Worm (Caenorhabditis elegans) whole organism, L1 larva: ENCODE measurements around the gene C49A9.2.
"Not testable (repeated sequence)": the region's sequence is repeated elsewhere in the genome, so short reads cannot be mapped to it uniquely, and the experiment has no call there.

ENCODE experiments used
- C04F5.9 ChIP-seq: sonication (generic microtip); optimal IDR thresholded peaks from 2 replicates; lab custom pipeline; 2016; ENCODE audit warnings: missing genetic modification characterization, missing compliant biosample characterization
- C34B4.2 ChIP-seq: sonication (generic microtip); optimal IDR thresholded peaks from 2 replicates; lab custom pipeline; 2017; ENCODE audit warnings: mild to moderate bottlenecking, missing genetic modification characterization, missing compliant biosample characterization
- aha-1 ChIP-seq: fragments of 150-350 bp; optimal IDR thresholded peaks from 2 replicates; lab custom pipeline; 2014; ENCODE audit warnings: missing biosample characterization, missing genetic modification characterization
- ama-1 ChIP-seq: fragments of 150-350 bp; optimal IDR thresholded peaks from 2 replicates; lab custom pipeline; 2014
- ceh-63 ChIP-seq: fragments of 200-800 bp; sonication (Bioruptor generic); optimal IDR thresholded peaks from 2 replicates; lab custom pipeline; 2018; ENCODE audit warnings: mild to moderate bottlenecking, missing genetic modification characterization, missing compliant biosample characterization
- ceh-82 ChIP-seq, 3 experiments: fragments of 150-350 bp in 1 of 3; sonication (generic microtip) in 2 of 3; optimal IDR thresholded peaks; 2 replicates each; lab custom pipeline; 2014 to 2017; ENCODE audit warnings: missing biosample characterization in 3 of 3, missing genetic modification characterization in 3 of 3
- ceh-88 ChIP-seq: fragments of 200-800 bp; sonication (Bioruptor generic); IDR thresholded peaks from 2 replicates; pipeline ENCODE4 v1.3.6; 2022; ENCODE audit warnings: missing genetic modification characterization, missing compliant biosample characterization
- ceh-90 ChIP-seq: sonication (generic microtip); optimal IDR thresholded peaks from 2 replicates; lab custom pipeline; 2016; ENCODE audit warnings: missing genetic modification characterization, missing compliant biosample characterization
- dsc-1 ChIP-seq: sonication (generic microtip); optimal IDR thresholded peaks from 2 replicates; lab custom pipeline; 2016; ENCODE audit warnings: mild to moderate bottlenecking, missing genetic modification characterization, missing compliant biosample characterization
- egl-13 ChIP-seq: sonication (generic microtip); optimal IDR thresholded peaks from 2 replicates; lab custom pipeline; 2016; ENCODE audit warnings: missing genotype, missing genetic modification reagents, missing genetic modification characterization, missing compliant biosample characterization
- elt-2 ChIP-seq: sonication (generic microtip); optimal IDR thresholded peaks from 2 replicates; lab custom pipeline; 2016; ENCODE audit warnings: missing genetic modification characterization, mild to moderate bottlenecking, inconsistent platforms, missing compliant biosample characterization, missing genetic modification reagents
- elt-3 ChIP-seq, 6 experiments: fragments of 150-350 bp in 1 of 6; sonication (generic microtip); optimal IDR thresholded peaks; 2 replicates each; lab custom pipeline; 2017 to 2018; ENCODE audit warnings: missing biosample characterization in 6 of 6, missing genetic modification characterization in 6 of 6, inconsistent platforms in 1 of 6
- fkh-10 ChIP-seq: sonication (generic microtip); optimal IDR thresholded peaks from 2 replicates; lab custom pipeline; 2017; ENCODE audit warnings: missing biosample characterization, missing genetic modification reagents, missing genetic modification characterization
- fkh-8 ChIP-seq: sonication (generic microtip); optimal IDR thresholded peaks from 2 replicates; lab custom pipeline; 2016; ENCODE audit warnings: mild to moderate bottlenecking, missing genetic modification characterization, missing compliant biosample characterization
- fos-1 ChIP-seq: fragments of 150-350 bp; optimal IDR thresholded peaks from 2 replicates; lab custom pipeline; 2014; ENCODE audit warnings: missing biosample characterization, missing genetic modification characterization
- hlh-17 ChIP-seq: fragments of 200-800 bp; sonication (Bioruptor generic); optimal IDR thresholded peaks from 2 replicates; lab custom pipeline; 2018; ENCODE audit warnings: missing genetic modification characterization, mild to moderate bottlenecking, missing compliant biosample characterization, moderate library complexity, borderline replicate concordance
- hpl-2 ChIP-seq: fragments of 150-350 bp; optimal IDR thresholded peaks from 2 replicates; lab custom pipeline; 2014; ENCODE audit warnings: missing biosample characterization, missing genetic modification reagents, missing genetic modification characterization
- irx-1 ChIP-seq: sonication (generic microtip); optimal IDR thresholded peaks from 2 replicates; lab custom pipeline; 2016; ENCODE audit warnings: missing genetic modification characterization, missing compliant biosample characterization
- isw-1 ChIP-seq: fragments of 200-800 bp; sonication (Bioruptor generic); IDR thresholded peaks from 2 replicates; pipeline ENCODE4 v1.3.6; 2022; ENCODE audit warnings: missing genetic modification characterization, missing compliant biosample characterization
- jun-1 ChIP-seq: fragments of 150-350 bp; optimal IDR thresholded peaks from 2 replicates; lab custom pipeline; 2014; ENCODE audit warnings: missing biosample characterization, missing genetic modification reagents, missing genetic modification characterization
- lin-13 ChIP-seq: fragments of 150-350 bp; optimal IDR thresholded peaks from 2 replicates; lab custom pipeline; 2014; ENCODE audit warnings: missing biosample characterization, missing genetic modification reagents, missing genetic modification characterization
- lin-14 ChIP-seq: fragments of 200-800 bp; sonication (Bioruptor generic); optimal IDR thresholded peaks from 2 replicates; lab custom pipeline; 2018; ENCODE audit warnings: mild to moderate bottlenecking, missing genetic modification characterization, moderate library complexity, missing compliant biosample characterization
- lin-35 ChIP-seq, 2 experiments: fragments of 150-350 bp; optimal IDR thresholded peaks; 2 replicates each; lab custom pipeline; 2014; ENCODE audit warnings: missing biosample characterization in 2 of 2, missing genetic modification characterization in 2 of 2, missing genetic modification reagents in 2 of 2
- mdl-1 ChIP-seq, 2 experiments: fragments of 150-350 bp; optimal IDR thresholded peaks; 2 replicates each; lab custom pipeline; 2014 to 2017; ENCODE audit warnings: missing biosample characterization in 2 of 2, missing genetic modification characterization in 2 of 2, inconsistent platforms in 1 of 2
- mep-1 ChIP-seq: fragments of 150-350 bp; optimal IDR thresholded peaks from 2 replicates; lab custom pipeline; 2014; ENCODE audit warnings: missing biosample characterization, missing genetic modification characterization
- nhr-11 ChIP-seq: fragments of 150-350 bp; optimal IDR thresholded peaks from 2 replicates; lab custom pipeline; 2014; ENCODE audit warnings: missing biosample characterization, missing genetic modification characterization
- nhr-12 ChIP-seq: sonication (generic microtip); optimal IDR thresholded peaks from 2 replicates; lab custom pipeline; 2017; ENCODE audit warnings: missing biosample characterization, missing genetic modification characterization
- nhr-19 ChIP-seq: fragments of 200-800 bp; sonication (Bioruptor generic); conservative IDR thresholded peaks from 2 replicates; pipeline ENCODE4 v1.3.6; 2022; ENCODE audit warnings: missing genetic modification characterization, missing compliant biosample characterization
- nhr-47 ChIP-seq: sonication (generic microtip); optimal IDR thresholded peaks from 2 replicates; lab custom pipeline; 2016; ENCODE audit warnings: mild to moderate bottlenecking, missing genetic modification characterization, moderate library complexity, missing compliant biosample characterization
- nhr-76 ChIP-seq: sonication (generic microtip); optimal IDR thresholded peaks from 2 replicates; lab custom pipeline; 2017; ENCODE audit warnings: missing biosample characterization, missing genetic modification characterization
- snpc-4 ChIP-seq: fragments of 150-350 bp; optimal IDR thresholded peaks from 2 replicates; lab custom pipeline; 2014; ENCODE audit warnings: missing biosample characterization, missing genetic modification characterization
- sox-4 ChIP-seq: sonication (generic microtip); optimal IDR thresholded peaks from 2 replicates; lab custom pipeline; 2016; ENCODE audit warnings: missing genetic modification characterization, missing compliant biosample characterization
- sup-37 ChIP-seq: fragments of 200-800 bp; sonication (Bioruptor generic); optimal IDR thresholded peaks from 2 replicates; lab custom pipeline; 2018; ENCODE audit warnings: mild to moderate bottlenecking, missing genetic modification characterization, missing compliant biosample characterization
- swsn-7 ChIP-seq: sonication (generic microtip); optimal IDR thresholded peaks from 2 replicates; lab custom pipeline; 2016; ENCODE audit warnings: missing genetic modification characterization, missing compliant biosample characterization
- tbx-2 ChIP-seq: sonication (generic microtip); optimal IDR thresholded peaks from 2 replicates; lab custom pipeline; 2016; ENCODE audit warnings: missing genetic modification characterization, missing compliant biosample characterization
- unc-130 ChIP-seq: fragments of 150-350 bp; optimal IDR thresholded peaks from 2 replicates; lab custom pipeline; 2017; ENCODE audit warnings: missing biosample characterization, missing genetic modification characterization, inconsistent platforms
- unc-30 ChIP-seq: sonication (generic microtip); optimal IDR thresholded peaks from 2 replicates; lab custom pipeline; 2017; ENCODE audit warnings: missing biosample characterization, missing genetic modification characterization
- unc-98 ChIP-seq: fragments of 200-800 bp; sonication (Bioruptor generic); IDR thresholded peaks from 2 replicates; pipeline ENCODE4 v1.3.6; 2022; ENCODE audit warnings: missing genetic modification characterization, missing compliant biosample characterization
- vab-15 ChIP-seq: sonication (generic microtip); optimal IDR thresholded peaks from 2 replicates; lab custom pipeline; 2017; ENCODE audit warnings: missing genotype, mild to moderate bottlenecking, missing genetic modification characterization, missing compliant biosample characterization
- ztf-4 ChIP-seq: fragments of 150-350 bp; optimal IDR thresholded peaks from 2 replicates; lab custom pipeline; 2014; ENCODE audit warnings: missing biosample characterization, missing genetic modification characterization

Gene C49A9.2

ce11 chrIV:6249591-6249990 lies 24.3 kb downstream of the C49A9.2 start, which contains the start of gene F58F9.1:
Gene F58F9.1, plus strand, starts transcription at chrIV:6249841.
- TF ChIP-seq mep-1 (tag; lab: Kevin White, UChicago) (no peak), ama-1 (lab: Kevin White, UChicago) (no peak), nhr-12 (tag; lab: Kevin White, UChicago) (no peak), C34B4.2 (tag; lab: Kevin White, UChicago) (no peak), vab-15 (no peak), lin-14 (peak; percentile 64), lin-13 (GFP tag; lab: Kevin White, UChicago) (no peak), dsc-1 (tag; lab: Kevin White, UChicago) (peak; percentile 37), nhr-47 (tag; lab: Kevin White, UChicago) (peak; percentile 29), fkh-10 (GFP tag; lab: Kevin White, UChicago) (no peak), tbx-2 (tag; lab: Kevin White, UChicago) (no peak), elt-3 (tag; optimal IDR thresholded peaks at IDR 0.05; lab: Kevin White, UChicago) (no peak), nhr-19 (no peak), swsn-7 (tag; lab: Kevin White, UChicago) (peak; percentile 4), egl-13 (tag; lab: Kevin White, UChicago) (peak; percentile 9), isw-1 (no peak), lin-35 (GFP tag; optimal IDR thresholded peaks at IDR 0.05; lab: Kevin White, UChicago) (no peak), elt-2 (tag; lab: Kevin White, UChicago) (no peak), unc-98 (GFP tag; lab: Robert Waterston, UW) (no peak), hlh-17 (GFP tag; lab: Kevin White, UChicago) (no peak), ceh-88 (GFP tag; lab: Robert Waterston, UW) (no peak), snpc-4 (no peak)

ce11 chrIV:6253000-6253399 lies 27.8 kb downstream of the C49A9.2 start, which contains the start of gene T13A10.2:
Gene T13A10.2, plus strand, starts transcription at chrIV:6253300.
- TF ChIP-seq mdl-1 (tag; optimal IDR thresholded peaks at IDR 0.05; lab: Kevin White, UChicago); irx-1 (tag; lab: Kevin White, UChicago); nhr-47 (tag; lab: Kevin White, UChicago): not testable (repeated sequence)

ce11 chrIV:6254635-6255034 lies 29.4 kb downstream of the C49A9.2 start, which contains the start of gene T13A10.64:
Gene T13A10.64, plus strand, starts transcription at chrIV:6254935.
- TF ChIP-seq aha-1 (tag; lab: Kevin White, UChicago) (no peak), ztf-4 (tag; lab: Kevin White, UChicago) (no peak), sup-37 (no peak), snpc-4 (no peak), lin-14 (no peak), ceh-82 (tag; optimal IDR thresholded peaks at IDR 0.05; lab: Kevin White, UChicago) (no peak), unc-130 (tag; lab: Kevin White, UChicago) (no peak), irx-1 (tag; lab: Kevin White, UChicago) (no peak), C04F5.9 (tag; lab: Kevin White, UChicago) (no peak), nhr-76 (tag; lab: Kevin White, UChicago) (no peak)

ce11 chrIV:6258967-6259366 lies 33.7 kb downstream of the C49A9.2 start:
- TF ChIP-seq lin-13 (GFP tag; lab: Kevin White, UChicago): no peak
- no peak for TF ChIP-seq nhr-11 (tag; lab: Kevin White, UChicago)
- no peak for TF ChIP-seq ztf-4 (tag; lab: Kevin White, UChicago)
- TF ChIP-seq jun-1: no peak
- no peak for TF ChIP-seq unc-130 (tag; lab: Kevin White, UChicago)
- no peak for TF ChIP-seq ceh-63 (GFP tag; lab: Kevin White, UChicago)
- TF ChIP-seq egl-13 (tag; lab: Kevin White, UChicago): no peak
- no peak for TF ChIP-seq fkh-8
- TF ChIP-seq ceh-90 (tag; lab: Kevin White, UChicago): no peak
- no peak for TF ChIP-seq ceh-88 (GFP tag; lab: Robert Waterston, UW)
- no peak for TF ChIP-seq vab-15
- no peak for TF ChIP-seq nhr-12 (tag; lab: Kevin White, UChicago)
- no peak for TF ChIP-seq fos-1 (tag; lab: Kevin White, UChicago)
- no peak for TF ChIP-seq sox-4
- no peak for TF ChIP-seq hpl-2 (GFP tag; lab: Kevin White, UChicago)
- no peak for TF ChIP-seq unc-30 (tag; lab: Kevin White, UChicago)
